Worm (Caenorhabditis elegans) whole organism, late embryonic: ENCODE results near the gene sgk-1.

Source experiments
- C08G9.2 ChIP-seq: sonication (generic microtip); optimal IDR thresholded peaks from 2 replicates; lab custom pipeline; 2016; ENCODE audit warnings: mild to moderate bottlenecking, missing genetic modification characterization, moderate library complexity, missing compliant biosample characterization
- Y22D7AL.16 ChIP-seq: sonication (generic microtip); optimal IDR thresholded peaks from 2 replicates; lab custom pipeline; 2016; ENCODE audit warnings: missing genetic modification characterization, missing compliant biosample characterization
- ahr-1 ChIP-seq: sonication (generic microtip); optimal IDR thresholded peaks from 2 replicates; lab custom pipeline; 2016; ENCODE audit warnings: missing genetic modification characterization, missing compliant biosample characterization
- ceh-18 ChIP-seq: sonication (generic microtip); optimal IDR thresholded peaks from 2 replicates; lab custom pipeline; 2016; ENCODE audit warnings: missing genetic modification characterization, missing compliant biosample characterization
- ceh-2 ChIP-seq: sonication (generic microtip); optimal IDR thresholded peaks from 2 replicates; lab custom pipeline; 2016; ENCODE audit warnings: missing genotype, missing genetic modification characterization, missing compliant biosample characterization
- ceh-24 ChIP-seq: sonication (generic microtip); optimal IDR thresholded peaks from 2 replicates; lab custom pipeline; 2016; ENCODE audit warnings: mild to moderate bottlenecking, missing genetic modification characterization, missing compliant biosample characterization
- ceh-45 ChIP-seq: fragments of 200-800 bp; sonication (Bioruptor generic); IDR thresholded peaks from 2 replicates; pipeline ENCODE4 v1.3.6; 2022; ENCODE audit warnings: missing genetic modification reagents, missing genetic modification characterization, missing compliant biosample characterization
- ceh-6 ChIP-seq: fragments of 200-800 bp; sonication (Bioruptor generic); optimal IDR thresholded peaks from 2 replicates; lab custom pipeline; 2018; ENCODE audit warnings: mild to moderate bottlenecking, missing genetic modification characterization, missing compliant biosample characterization
- ceh-9 ChIP-seq: sonication (generic microtip); optimal IDR thresholded peaks from 2 replicates; lab custom pipeline; 2016; ENCODE audit warnings: mild to moderate bottlenecking, missing genetic modification characterization, inconsistent platforms, missing compliant biosample characterization
- che-1 ChIP-seq: sonication (generic microtip); optimal IDR thresholded peaks from 2 replicates; lab custom pipeline; 2016; ENCODE audit warnings: mild to moderate bottlenecking, missing genetic modification characterization, missing compliant biosample characterization
- dmd-4 ChIP-seq: sonication (generic microtip); optimal IDR thresholded peaks from 2 replicates; lab custom pipeline; 2016; ENCODE audit warnings: borderline replicate concordance, missing genetic modification characterization, missing compliant biosample characterization
- dve-1 ChIP-seq: sonication (generic microtip); optimal IDR thresholded peaks from 2 replicates; lab custom pipeline; 2017; ENCODE audit warnings: antibody characterized with exemption, mild to moderate bottlenecking, missing genetic modification characterization, missing compliant biosample characterization
- elt-2 ChIP-seq: sonication (generic microtip); optimal IDR thresholded peaks from 2 replicates; lab custom pipeline; 2016; ENCODE audit warnings: missing genetic modification reagents, missing genetic modification characterization, missing compliant biosample characterization
- elt-4 ChIP-seq: sonication (generic microtip); optimal IDR thresholded peaks from 2 replicates; lab custom pipeline; 2016; ENCODE audit warnings: missing genetic modification characterization, missing compliant biosample characterization
- ets-4 ChIP-seq: sonication (generic microtip); optimal IDR thresholded peaks from 2 replicates; lab custom pipeline; 2016; ENCODE audit warnings: missing genetic modification characterization, missing compliant biosample characterization
- fax-1 ChIP-seq: sonication (generic microtip); optimal IDR thresholded peaks from 2 replicates; lab custom pipeline; 2016; ENCODE audit warnings: missing genotype, missing genetic modification characterization, missing compliant biosample characterization
- fkh-10 ChIP-seq: fragments of 150-350 bp; optimal IDR thresholded peaks from 2 replicates; lab custom pipeline; 2014; ENCODE audit warnings: missing biosample characterization, missing genetic modification reagents, missing genetic modification characterization
- gmeb-2 ChIP-seq: sonication (generic microtip); optimal IDR thresholded peaks from 2 replicates; lab custom pipeline; 2016; ENCODE audit warnings: missing genetic modification characterization, inconsistent platforms, missing compliant biosample characterization
- hlh-30 ChIP-seq: sonication (generic microtip); optimal IDR thresholded peaks from 2 replicates; lab custom pipeline; 2017; ENCODE audit warnings: antibody characterized with exemption, missing genetic modification characterization, missing compliant biosample characterization; ENCODE audit not compliant: insufficient read depth
- hlh-6 ChIP-seq: sonication (generic microtip); optimal IDR thresholded peaks from 2 replicates; lab custom pipeline; 2016; ENCODE audit warnings: missing genotype, missing genetic modification characterization, missing compliant biosample characterization
- lim-6 ChIP-seq: sonication (generic microtip); optimal IDR thresholded peaks from 2 replicates; lab custom pipeline; 2016; ENCODE audit warnings: missing genetic modification characterization, missing compliant biosample characterization
- madf-2 ChIP-seq: sonication (generic microtip); optimal IDR thresholded peaks from 2 replicates; lab custom pipeline; 2017; ENCODE audit warnings: missing genetic modification characterization, missing compliant biosample characterization
- nfya-1 ChIP-seq: sonication (generic microtip); optimal IDR thresholded peaks from 2 replicates; lab custom pipeline; 2017; ENCODE audit warnings: missing genetic modification characterization, mild to moderate bottlenecking, missing compliant biosample characterization, antibody characterized with exemption, moderate library complexity
- npax-4 ChIP-seq: sonication (generic microtip); optimal IDR thresholded peaks from 2 replicates; lab custom pipeline; 2016; ENCODE audit warnings: missing genetic modification characterization, missing compliant biosample characterization
- pat-9 ChIP-seq: fragments of 200-800 bp; sonication (Bioruptor generic); optimal IDR thresholded peaks from 2 replicates; lab custom pipeline; 2018; ENCODE audit warnings: mild to moderate bottlenecking, missing genetic modification characterization, moderate library complexity, missing compliant biosample characterization
- pax-1 ChIP-seq: fragments of 150-350 bp; optimal IDR thresholded peaks from 2 replicates; lab custom pipeline; 2014; ENCODE audit warnings: missing biosample characterization, missing genetic modification characterization
- pha-4 ChIP-seq: fragments of 150-350 bp; optimal IDR thresholded peaks from 2 replicates; lab custom pipeline; 2018; ENCODE audit warnings: missing biosample characterization, missing genetic modification reagents, missing genetic modification characterization
- pqm-1 ChIP-seq: sonication (generic microtip); optimal IDR thresholded peaks from 2 replicates; lab custom pipeline; 2016; ENCODE audit warnings: missing genetic modification characterization, missing compliant biosample characterization
- pros-1 ChIP-seq: fragments of 150-350 bp; optimal IDR thresholded peaks from 2 replicates; lab custom pipeline; 2014; ENCODE audit warnings: missing biosample characterization, missing genetic modification reagents, missing genetic modification characterization
- sox-4 ChIP-seq: sonication (generic microtip); optimal IDR thresholded peaks from 2 replicates; lab custom pipeline; 2017; ENCODE audit warnings: mild to moderate bottlenecking, missing genetic modification characterization, inconsistent platforms, missing compliant biosample characterization
- tbx-2 ChIP-seq: sonication (generic microtip); optimal IDR thresholded peaks from 2 replicates; lab custom pipeline; 2016; ENCODE audit warnings: missing genetic modification characterization, missing compliant biosample characterization
- ttx-3 ChIP-seq: sonication (generic microtip); optimal IDR thresholded peaks from 2 replicates; lab custom pipeline; 2016; ENCODE audit warnings: missing genetic modification reagents, missing genetic modification characterization, missing compliant biosample characterization

sgk-1 gene

DNA sequence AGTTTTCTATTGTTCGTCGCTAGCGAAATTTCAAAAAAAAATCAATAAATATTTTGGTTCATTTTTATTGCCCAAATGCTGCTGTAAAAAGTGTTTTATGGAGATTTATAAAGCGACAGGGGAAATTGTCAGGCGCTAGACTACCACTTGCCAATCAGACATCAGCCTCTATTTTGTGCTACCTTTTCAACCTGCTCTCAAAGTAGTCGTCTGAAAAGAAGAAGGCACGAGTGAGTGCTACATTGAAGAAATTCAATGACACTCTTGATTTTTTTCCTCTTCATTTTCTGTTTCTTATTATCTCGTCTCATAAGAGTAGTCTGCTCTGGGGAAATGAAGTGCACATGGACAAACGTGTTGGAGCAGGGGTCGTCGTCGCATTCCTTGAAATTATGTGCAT lies 56.0 kb downstream of the sgk-1 start (continued):
- TF ChIP-seq pqm-1 (no peak), ceh-24 (no peak), ceh-45 (GFP tag; lab: Robert Waterston, UW) (no peak), dve-1 (tag; lab: Kevin White, UChicago) (no peak), che-1 (tag; lab: Kevin White, UChicago) (no peak), ahr-1 (tag; lab: Kevin White, UChicago) (no peak), ceh-2 (tag; lab: Kevin White, UChicago) (no peak), madf-2 (no peak), hlh-30 (tag; lab: Kevin White, UChicago) (no peak), npax-4 (tag; lab: Kevin White, UChicago) (no peak), pax-1 (no peak), sox-4 (tag; lab: Kevin White, UChicago) (no peak), fax-1 (tag; lab: Kevin White, UChicago) (no peak), C08G9.2 (tag; lab: Kevin White, UChicago) (no peak), elt-4 (tag; lab: Kevin White, UChicago) (no peak), ceh-6 (GFP tag; lab: Kevin White, UChicago) (no peak), ttx-3 (no peak), dmd-4 (no peak), elt-2 (tag; lab: Kevin White, UChicago) (peak; percentile 10), gmeb-2 (tag; lab: Kevin White, UChicago) (no peak), lim-6 (tag; lab: Kevin White, UChicago) (no peak), nfya-1 (peak; percentile 54), ceh-9 (tag; lab: Kevin White, UChicago) (no peak), tbx-2 (peak; percentile 38), ceh-18 (tag; lab: Kevin White, UChicago) (peak; percentile 51), Y22D7AL.16 (tag; lab: Kevin White, UChicago) (no peak), ets-4 (tag; lab: Kevin White, UChicago) (no peak), pros-1 (no peak), fkh-10 (GFP tag; lab: Kevin White, UChicago) (no peak), pat-9 (tag; lab: Kevin White, UChicago) (no peak), hlh-6 (tag; lab: Kevin White, UChicago) (no peak), pha-4 (tag; lab: Kevin White, UChicago) (no peak)
- TF ChIP-seq, all 69 proteins: peak for 10
